Fruit fly (Drosophila melanogaster): ENCODE data around the gene PICK1.

PICK1 gene

dm6 chr2L:12721794-12722315 is 27.0 kb downstream of the PICK1 start, which contains the start of gene Pih1D1 (continued):
- TF ChIP-seq wek (GFP tag; optimal IDR thresholded peaks at IDR 0.05), result no peak
- TF ChIP-seq CG2202 (tag; optimal IDR thresholded peaks at IDR 0.05), result peak; percentile 75
- TF ChIP-seq pfk (GFP tag; optimal IDR thresholded peaks at IDR 0.05), result no peak
- TF ChIP-seq salm (tag; optimal IDR thresholded peaks at IDR 0.05), result peak; percentile 62
- no peak for TF ChIP-seq Hr39 (optimal IDR thresholded peaks at IDR 0.05)
- TF ChIP-seq schlank (tag; optimal IDR thresholded peaks at IDR 0.05), result peak; percentile 67
- peak; percentile 88 for TF ChIP-seq CG8281 (tag; optimal IDR thresholded peaks at IDR 0.05)
- peak; percentile 95 for TF ChIP-seq Chrac-16 (GFP tag; optimal IDR thresholded peaks at IDR 0.05)
- TF ChIP-seq CG10267 (tag; optimal IDR thresholded peaks at IDR 0.05), result peak; percentile 89
- TF ChIP-seq cad (GFP tag; optimal IDR thresholded peaks at IDR 0.05), result no peak
- peak; percentile 91 for TF ChIP-seq Hmx (GFP tag; optimal IDR thresholded peaks at IDR 0.05)
- no peak for TF ChIP-seq lov (optimal IDR thresholded peaks at IDR 0.05)
- TF ChIP-seq lov (GFP tag; IDR thresholded peaks at IDR 0.05), result peak; percentile 82
- TF ChIP-seq cato (GFP tag; optimal IDR thresholded peaks at IDR 0.05; ENCODE audit: borderline replicate concordance), result peak; percentile 93
- peak; percentile 93 for TF ChIP-seq Camta (GFP tag; optimal IDR thresholded peaks at IDR 0.05)
- TF ChIP-seq NC2β (GFP tag; optimal IDR thresholded peaks at IDR 0.05), result peak; percentile 87
- TF ChIP-seq Hand (GFP tag; optimal IDR thresholded peaks at IDR 0.05), result peak; percentile 23
- peak in 1 of 3 experiments; percentile 76 for TF ChIP-seq Stat92E (GFP tag; optimal IDR thresholded peaks at IDR 0.05)
- TF ChIP-seq CG10366 (GFP tag; IDR thresholded peaks at IDR 0.05), result peak; percentile 97
- TF ChIP-seq Myb (GFP tag; optimal IDR thresholded peaks at IDR 0.05), result peak; percentile 76
- TF ChIP-seq CG8388 (GFP tag; optimal IDR thresholded peaks at IDR 0.05), result peak; percentile 91
- TF ChIP-seq luna (GFP tag; optimal IDR thresholded peaks at IDR 0.05), result peak; percentile 71
- peak; percentile 94 for TF ChIP-seq CG18619 (GFP tag; optimal IDR thresholded peaks at IDR 0.05)
- TF ChIP-seq zen2 (GFP tag; IDR thresholded peaks at IDR 0.05; ENCODE audit: partially characterized antibody), result no peak
- peak; percentile 88 for TF ChIP-seq dan (GFP tag; IDR thresholded peaks at IDR 0.05)
- peak; percentile 73 for TF ChIP-seq Adf1 (GFP tag; IDR thresholded peaks at IDR 0.05)
- TF ChIP-seq pb (GFP tag; optimal IDR thresholded peaks at IDR 0.05), result peak; percentile 77
- peak; percentile 90 for TF ChIP-seq trh (GFP tag; optimal IDR thresholded peaks at IDR 0.05)
- peak; percentile 85 for TF ChIP-seq CG1647 (GFP tag; optimal IDR thresholded peaks at IDR 0.05)
- TF ChIP-seq Ssrp (tag; optimal IDR thresholded peaks at IDR 0.05), result peak; percentile 96
- TF ChIP-seq CG4617 (GFP tag; optimal IDR thresholded peaks at IDR 0.05; ENCODE audit: borderline replicate concordance), result peak; percentile 89
- peak; percentile 95 for TF ChIP-seq fd96Cb (tag; optimal IDR thresholded peaks at IDR 0.05)
- TF ChIP-seq CG11696 (GFP tag; IDR thresholded peaks at IDR 0.05), result peak; percentile 78
- no peak for TF ChIP-seq CG17568 (GFP tag; optimal IDR thresholded peaks at IDR 0.05)
- TF ChIP-seq hb (GFP tag; IDR thresholded peaks at IDR 0.05; ENCODE audit: partially characterized antibody), result no peak
- peak; percentile 79 for TF ChIP-seq HmgD (GFP tag; optimal IDR thresholded peaks at IDR 0.05)
- no peak for TF ChIP-seq CG12769 (tag; optimal IDR thresholded peaks at IDR 0.05)
- no peak for TF ChIP-seq sd (tag; optimal IDR thresholded peaks at IDR 0.05)
- TF ChIP-seq sc (optimal IDR thresholded peaks at IDR 0.05), result no peak
- peak; percentile 92 for TF ChIP-seq sc (GFP tag; optimal IDR thresholded peaks at IDR 0.05)
- TF ChIP-seq knrl (GFP tag; IDR thresholded peaks at IDR 0.05; ENCODE audit: partially characterized antibody), result no peak
- peak; percentile 97 for TF ChIP-seq klu (GFP tag; IDR thresholded peaks at IDR 0.05)
- peak; percentile 89 for TF ChIP-seq ken (GFP tag; IDR thresholded peaks at IDR 0.05)
- peak; percentile 83 for TF ChIP-seq Antp (GFP tag; optimal IDR thresholded peaks at IDR 0.05)
- no peak for TF ChIP-seq grn (GFP tag; optimal IDR thresholded peaks at IDR 0.05)
- peak; percentile 91 for TF ChIP-seq shn (GFP tag; optimal IDR thresholded peaks at IDR 0.05)
- TF ChIP-seq otp (GFP tag; IDR thresholded peaks at IDR 0.05), result peak; percentile 91
- peak; percentile 97 for TF ChIP-seq Hr3 (GFP tag; optimal IDR thresholded peaks at IDR 0.05)
- TF ChIP-seq Taf1 (GFP tag; IDR thresholded peaks at IDR 0.05), result peak; percentile 93
- TF ChIP-seq CG2678 (tag; optimal IDR thresholded peaks at IDR 0.05), result peak; percentile 97
- peak; percentile 91 for TF ChIP-seq CG4707 (GFP tag; optimal IDR thresholded peaks at IDR 0.05)
